Worm (Caenorhabditis elegans) whole organism, L1 larva: Measurements from ENCODE around the gene C02D5.2.

ENCODE experiments used
- aly-2 ChIP-seq: fragments of 150-350 bp; optimal IDR thresholded peaks from 2 replicates; lab custom pipeline; 2014; ENCODE audit warnings: missing biosample characterization, missing genetic modification characterization
- ces-1 ChIP-seq: fragments of 150-350 bp; optimal IDR thresholded peaks from 2 replicates; lab custom pipeline; 2014; ENCODE audit warnings: missing biosample characterization, missing genetic modification reagents, missing genetic modification characterization
- dpl-1 ChIP-seq, 3 experiments: fragments of 150-350 bp in 2 of 3; sonication (generic microtip) in 1 of 3; optimal IDR thresholded peaks; 2 replicates each; lab custom pipeline; 2014 to 2017; ENCODE audit warnings: missing biosample characterization in 3 of 3, missing genetic modification characterization in 3 of 3, missing genetic modification reagents in 3 of 3
- elt-3 ChIP-seq, 6 experiments: fragments of 150-350 bp in 1 of 6; sonication (generic microtip); optimal IDR thresholded peaks; 2 replicates each; lab custom pipeline; 2017 to 2018; ENCODE audit warnings: missing biosample characterization in 6 of 6, missing genetic modification characterization in 6 of 6, inconsistent platforms in 1 of 6
- fkh-4 ChIP-seq: sonication (generic microtip); optimal IDR thresholded peaks from 2 replicates; lab custom pipeline; 2016; ENCODE audit warnings: missing compliant biosample characterization, missing genetic modification characterization, borderline replicate concordance
- mdl-1 ChIP-seq, 2 experiments: fragments of 150-350 bp; optimal IDR thresholded peaks; 2 replicates each; lab custom pipeline; 2014 to 2017; ENCODE audit warnings: missing biosample characterization in 2 of 2, missing genetic modification characterization in 2 of 2, inconsistent platforms in 1 of 2
- nhr-19 ChIP-seq: fragments of 200-800 bp; sonication (Bioruptor generic); conservative IDR thresholded peaks from 2 replicates; pipeline ENCODE4 v1.3.6; 2022; ENCODE audit warnings: missing genetic modification characterization, missing compliant biosample characterization
- snpc-4 ChIP-seq: fragments of 150-350 bp; optimal IDR thresholded peaks from 2 replicates; lab custom pipeline; 2014; ENCODE audit warnings: missing biosample characterization, missing genetic modification characterization
- sox-4 ChIP-seq: sonication (generic microtip); optimal IDR thresholded peaks from 2 replicates; lab custom pipeline; 2016; ENCODE audit warnings: missing genetic modification characterization, missing compliant biosample characterization
- unc-30 ChIP-seq: sonication (generic microtip); optimal IDR thresholded peaks from 2 replicates; lab custom pipeline; 2017; ENCODE audit warnings: missing biosample characterization, missing genetic modification characterization
- unc-62 ChIP-seq: fragments of 150-350 bp; optimal IDR thresholded peaks from 2 replicates; lab custom pipeline; 2014; ENCODE audit warnings: missing biosample characterization, missing genetic modification reagents, missing genetic modification characterization
- vab-15 ChIP-seq: sonication (generic microtip); optimal IDR thresholded peaks from 2 replicates; lab custom pipeline; 2017; ENCODE audit warnings: missing genotype, mild to moderate bottlenecking, missing genetic modification characterization, missing compliant biosample characterization

ce11 chrIII:8564372-8564771, 7.2 kb downstream of the C02D5.2 start:
- TF ChIP-seq unc-62 (GFP tag; lab: Kevin White, UChicago): no peak
- no peak for TF ChIP-seq elt-3 (tag; optimal IDR thresholded peaks at IDR 0.05; lab: Kevin White, UChicago)
- no peak for TF ChIP-seq dpl-1 (GFP tag; optimal IDR thresholded peaks at IDR 0.05; lab: Kevin White, UChicago)
- no peak for TF ChIP-seq mdl-1 (tag; optimal IDR thresholded peaks at IDR 0.05; lab: Kevin White, UChicago)
- no peak for TF ChIP-seq sox-4
- TF ChIP-seq snpc-4 (tag; lab: Kevin White, UChicago): no peak
- TF ChIP-seq vab-15 (tag; lab: Kevin White, UChicago): no peak
- no peak for TF ChIP-seq aly-2 (tag; lab: Kevin White, UChicago)
- no peak for TF ChIP-seq nhr-19 (GFP tag; lab: Robert Waterston, UW)
- no peak for TF ChIP-seq unc-30 (tag; lab: Kevin White, UChicago)
- no peak for TF ChIP-seq ces-1 (GFP tag; lab: Kevin White, UChicago)
- TF ChIP-seq fkh-4: no peak
